Worm (Caenorhabditis elegans): ENCODE measurements around the gene W02D7.11.

- no peak for TF ChIP-seq him-1 (tag; optimal IDR thresholded peaks at IDR 0.05)
- no peak for TF ChIP-seq dao-5 (tag; optimal IDR thresholded peaks at IDR 0.05)
- no peak for TF ChIP-seq W03F9.2 (tag; optimal IDR thresholded peaks at IDR 0.05)
These were observed 25.5 kb downstream of the W02D7.11 start, which contains the start of gene str-136 for ce11 chrV:8278830-8279229.
